Worm (Caenorhabditis elegans) whole organism, L4/young adult: ENCODE results near the gene srh-222.

Source experiments
- W03F9.2 ChIP-seq: fragments of 150-350 bp; optimal IDR thresholded peaks from 2 replicates; lab custom pipeline; 2014; ENCODE audit warnings: missing biosample characterization, missing genetic modification characterization
- dao-5 ChIP-seq: sonication (generic microtip); optimal IDR thresholded peaks from 2 replicates; lab custom pipeline; 2016; ENCODE audit warnings: missing genotype, missing genetic modification characterization, moderate library complexity, missing compliant biosample characterization
- him-1 ChIP-seq: sonication (generic microtip); optimal IDR thresholded peaks from 2 replicates; lab custom pipeline; 2016; ENCODE audit warnings: missing genotype, missing genetic modification reagents, missing genetic modification characterization, missing compliant biosample characterization

srh-222 gene

DNA sequence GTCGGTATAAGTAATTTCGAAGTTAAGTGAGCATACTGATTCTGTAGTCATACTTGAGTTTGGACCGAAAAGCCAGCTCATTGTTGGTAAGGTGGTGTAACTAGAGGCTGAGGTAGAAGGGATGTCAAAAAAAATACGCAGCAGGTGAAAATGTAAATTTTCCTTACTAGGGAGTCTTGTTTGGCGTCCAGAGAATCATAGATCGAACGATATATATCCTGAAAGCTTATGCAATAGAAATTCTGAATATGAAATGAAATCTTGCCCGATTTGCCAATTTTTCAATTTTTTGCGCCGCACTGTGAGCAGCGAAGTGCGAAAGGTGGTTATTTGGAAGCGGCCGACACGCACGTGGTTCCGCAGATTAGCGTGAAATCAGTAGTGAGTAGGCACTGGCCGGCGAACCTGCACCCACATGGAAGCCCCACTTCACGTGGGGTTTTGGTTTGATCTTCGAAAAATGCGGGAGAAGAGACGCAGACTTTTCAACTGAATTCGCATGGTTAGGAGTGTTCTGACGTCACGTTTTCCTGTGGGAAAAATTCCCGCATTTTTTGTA is 1.6 kb upstream of the srh-222 start, which contains the start of gene srh-220:
srh-220 (minus strand) TSS at position 51 of the 559 bp plus-strand sequence.
- TF ChIP-seq W03F9.2 (tag; lab: Kevin White, UChicago), result no peak
- no peak for TF ChIP-seq dao-5 (tag; lab: Kevin White, UChicago)
- TF ChIP-seq him-1, result no peak

DNA sequence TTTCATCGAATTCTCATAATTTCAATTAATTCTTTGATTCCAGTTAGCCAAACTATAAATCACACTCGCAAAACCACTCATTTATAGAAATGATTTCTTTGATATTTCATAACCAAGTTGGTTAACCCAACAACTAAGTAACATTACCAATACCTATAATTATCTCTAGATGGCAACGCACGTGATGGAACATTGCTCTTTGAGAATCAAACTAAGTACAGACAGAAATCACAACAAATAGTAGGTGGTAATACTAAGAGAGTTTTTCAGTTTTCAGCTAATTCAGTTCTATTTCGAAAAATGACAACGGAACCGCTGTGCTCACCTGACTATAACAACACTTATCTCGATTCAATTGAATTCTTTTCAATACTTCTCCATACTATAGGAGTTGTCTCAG is 2.0 kb downstream of the srh-222 start, which contains the start of gene srh-223:
srh-223 (plus strand) TSS at position 301 of the 400 bp plus-strand sequence.
- TF ChIP-seq dao-5 (tag; lab: Kevin White, UChicago) (no peak), W03F9.2 (tag; lab: Kevin White, UChicago) (no peak), him-1 (no peak)

DNA sequence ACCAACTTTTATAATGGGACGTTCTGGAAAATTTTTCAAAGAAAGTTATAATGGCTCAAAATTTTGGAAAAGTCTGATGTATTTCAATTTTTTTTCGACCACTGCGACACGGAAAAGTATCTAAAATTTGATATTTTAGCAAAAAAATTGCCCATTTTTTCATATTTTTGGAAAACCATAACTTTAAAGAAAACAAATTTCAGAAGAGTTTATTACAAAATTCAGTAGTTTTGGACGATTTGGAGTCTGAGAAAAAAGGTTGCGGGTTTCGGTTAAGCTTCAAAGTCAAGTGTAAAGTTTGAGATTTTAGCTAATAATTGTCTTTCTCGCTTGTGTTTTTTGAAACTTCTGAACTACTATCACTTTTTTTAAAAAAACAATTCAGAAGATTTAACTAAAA is 8.5 kb downstream of the srh-222 start:
- TF ChIP-seq him-1 (no peak), W03F9.2 (tag; lab: Kevin White, UChicago) (no peak), dao-5 (tag; lab: Kevin White, UChicago) (no peak)

DNA sequence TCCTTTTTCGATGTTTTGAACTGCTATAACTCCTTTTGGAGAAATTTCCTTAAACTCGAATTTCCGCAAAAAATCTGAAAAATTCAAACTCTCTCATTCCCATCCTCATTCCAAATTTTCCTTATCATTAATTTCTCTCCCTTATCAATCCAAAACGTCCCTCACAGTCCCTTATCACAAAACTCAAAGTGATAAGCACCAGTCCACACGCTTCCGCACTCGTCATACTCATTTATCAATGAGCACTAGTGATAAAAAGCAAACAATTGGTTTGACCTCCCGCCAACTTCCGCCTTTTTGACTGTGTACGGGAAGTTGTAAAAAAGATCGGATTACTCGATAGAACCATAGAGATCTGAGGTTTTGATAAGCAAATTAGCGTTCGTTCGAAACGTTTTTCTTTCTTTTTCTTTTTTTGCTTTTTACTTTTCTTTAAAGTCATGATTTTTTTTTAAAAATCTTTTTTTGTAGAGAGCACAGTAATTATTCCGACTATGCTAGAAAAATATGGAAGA is 9.1 kb downstream of the srh-222 start, which contains the start of gene clec-78:
clec-78 (plus strand) TSS at position 465 of the 515 bp plus-strand sequence.
- TF ChIP-seq him-1 (no peak), dao-5 (tag; lab: Kevin White, UChicago) (no peak), W03F9.2 (tag; lab: Kevin White, UChicago) (no peak)

ce11 chrIV:3993292-3993691 is 13.7 kb downstream of the srh-222 start, which contains the start of gene F47C12.6:
F47C12.6 (minus strand) TSS chrIV:3993392.
- TF ChIP-seq him-1, result no peak
- no peak for TF ChIP-seq dao-5 (tag; lab: Kevin White, UChicago)
- TF ChIP-seq W03F9.2 (tag; lab: Kevin White, UChicago), result no peak

DNA sequence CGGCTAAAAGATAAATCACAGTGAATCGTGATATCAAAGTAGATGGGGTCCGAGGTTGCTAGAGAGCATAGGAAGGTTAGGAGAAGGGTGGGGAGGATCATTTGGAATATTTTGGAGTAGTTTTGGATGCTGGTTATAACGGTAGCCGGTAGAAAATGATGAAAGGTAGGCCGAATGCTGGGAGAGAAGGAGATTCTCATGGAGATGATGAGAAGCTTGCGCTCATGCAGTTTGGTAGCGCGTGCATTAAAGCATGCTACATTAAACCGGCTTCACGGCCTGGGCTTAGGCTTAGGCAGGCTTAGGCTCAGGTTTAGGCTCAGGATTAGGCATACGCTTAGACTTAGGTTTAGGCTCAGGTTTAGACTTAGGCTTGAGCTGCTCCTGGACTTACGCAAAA is 14.7 kb downstream of the srh-222 start, which contains the start of gene F47C12.13:
F47C12.13 (minus strand) TSS at position 101 of the 400 bp plus-strand sequence.
- TF ChIP-seq dao-5 (tag; lab: Kevin White, UChicago), result no peak
- no peak for TF ChIP-seq W03F9.2 (tag; lab: Kevin White, UChicago)
- TF ChIP-seq him-1, result no peak

DNA sequence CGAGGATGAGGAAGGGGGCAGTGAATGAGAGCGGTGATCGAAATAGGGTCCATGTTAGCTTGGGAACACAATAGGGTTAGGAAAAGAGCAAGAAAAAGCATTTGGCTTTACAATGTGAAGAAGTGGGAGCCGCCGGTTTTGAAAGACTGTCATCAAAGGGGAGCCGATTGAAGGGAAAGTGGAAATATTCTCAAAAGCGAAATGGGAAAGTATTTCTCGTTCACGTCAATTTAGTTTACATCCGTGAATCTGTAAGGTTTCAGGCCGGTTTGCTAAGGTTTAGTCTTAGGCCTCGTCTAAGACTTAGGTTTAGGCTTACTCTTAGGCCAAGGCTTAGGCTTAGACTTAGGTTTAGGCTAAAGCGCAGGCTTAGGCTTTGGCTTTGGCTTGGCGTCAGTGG is 15.8 kb downstream of the srh-222 start, which contains the start of gene F47C12.7:
F47C12.7 (minus strand) TSS at position 101 of the 400 bp plus-strand sequence.
- TF ChIP-seq W03F9.2 (tag; lab: Kevin White, UChicago) (no peak), dao-5 (tag; lab: Kevin White, UChicago) (no peak)

DNA sequence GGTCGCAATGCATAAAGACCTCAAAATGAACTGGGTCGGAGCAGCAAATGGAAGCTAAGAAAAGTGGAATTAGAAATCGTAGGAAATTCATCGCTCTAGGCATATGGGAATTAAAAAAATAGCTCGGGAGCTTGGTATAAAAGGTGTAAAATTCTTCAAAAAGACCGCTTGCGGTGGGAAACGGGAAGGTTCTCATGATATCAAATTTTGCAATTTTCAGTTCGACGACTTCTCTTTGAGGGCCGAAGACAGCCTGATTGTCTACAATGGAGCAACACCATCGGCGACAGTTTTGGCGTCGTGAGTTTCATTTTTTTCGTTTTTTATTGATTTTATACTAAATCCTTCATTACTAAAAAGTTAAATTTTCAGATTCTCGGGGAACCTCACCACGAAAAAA is 18.9 kb downstream of the srh-222 start, which contains the start of gene F47C12.8:
F47C12.8 (minus strand) TSS at position 101 of the 400 bp plus-strand sequence.
- TF ChIP-seq dao-5 (tag; lab: Kevin White, UChicago), result no peak
- no peak for TF ChIP-seq him-1
- no peak for TF ChIP-seq W03F9.2 (tag; lab: Kevin White, UChicago)

DNA sequence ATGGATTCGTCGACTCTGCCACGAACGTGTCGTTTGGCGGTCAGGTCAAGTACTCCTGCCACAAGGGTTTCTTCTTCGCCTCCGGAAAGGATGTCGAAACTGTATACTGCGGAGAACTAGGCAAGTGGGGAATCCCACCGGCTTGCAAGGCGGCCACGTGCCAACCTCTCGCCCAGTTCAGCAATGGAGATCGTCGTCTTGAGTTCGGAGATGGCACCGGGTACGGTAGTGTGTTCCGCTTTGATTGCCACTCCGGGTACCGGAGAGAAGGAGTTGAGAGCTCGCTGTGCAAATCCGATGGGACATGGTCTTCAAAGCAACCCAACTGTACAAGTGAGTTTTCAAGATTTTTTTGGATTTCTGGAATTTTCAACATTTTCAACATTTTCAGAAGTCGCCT is 20.0 kb downstream of the srh-222 start:
- no peak for TF ChIP-seq dao-5 (tag; lab: Kevin White, UChicago)
- TF ChIP-seq him-1, result no peak
- no peak for TF ChIP-seq W03F9.2 (tag; lab: Kevin White, UChicago)

DNA sequence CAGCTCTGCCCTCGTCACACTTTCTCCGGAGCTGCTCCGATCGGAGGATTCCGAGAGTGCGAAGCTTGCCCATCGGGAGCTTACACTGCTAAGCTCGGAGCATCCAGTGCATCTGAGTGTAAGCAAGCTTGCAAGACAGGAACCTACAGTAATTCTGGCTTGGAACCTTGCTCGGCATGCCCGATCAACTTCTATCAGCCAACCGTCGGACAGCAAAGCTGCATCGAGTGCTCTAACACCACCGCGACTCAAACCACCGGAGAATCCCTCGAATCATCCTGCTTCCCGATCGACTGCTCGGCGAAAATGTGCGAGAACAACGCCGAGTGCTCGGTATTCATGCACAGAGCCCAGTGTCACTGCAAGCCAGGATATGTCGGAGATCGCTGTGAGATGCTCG is 24.6 kb downstream of the srh-222 start:
- TF ChIP-seq dao-5 (tag; lab: Kevin White, UChicago) (no peak), W03F9.2 (tag; lab: Kevin White, UChicago) (no peak), him-1 (no peak)

ce11 chrIV:4005166-4005565 is 25.5 kb downstream of the srh-222 start:
- TF ChIP-seq dao-5 (tag; lab: Kevin White, UChicago) (no peak), W03F9.2 (tag; lab: Kevin White, UChicago) (no peak), him-1 (no peak)

DNA sequence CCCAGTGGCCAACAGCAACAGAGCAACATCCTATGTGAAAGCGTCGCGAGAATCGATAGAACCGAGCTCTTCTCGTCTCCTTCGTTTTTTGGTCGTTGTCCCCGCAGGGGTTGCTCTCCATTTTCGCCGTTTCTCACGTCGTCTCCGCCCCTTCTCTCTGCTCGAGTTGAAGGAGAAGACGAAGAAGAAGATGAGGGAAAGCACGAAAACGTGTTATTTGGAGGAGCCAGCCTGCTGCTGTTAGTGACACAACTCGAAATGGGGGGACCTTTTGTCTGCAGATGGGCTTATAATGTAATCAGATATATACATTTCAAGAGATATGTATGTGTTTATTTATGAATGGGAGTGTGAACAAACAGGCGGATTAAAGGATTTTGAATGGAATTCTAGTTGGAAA is 28.1 kb downstream of the srh-222 start, which contains the start of gene W02C12.2:
W02C12.2 (minus strand) TSS at position 277 of the 400 bp plus-strand sequence.
- TF ChIP-seq dao-5 (tag; lab: Kevin White, UChicago) (no peak), W03F9.2 (tag; lab: Kevin White, UChicago) (no peak), him-1 (peak; percentile 24)

DNA sequence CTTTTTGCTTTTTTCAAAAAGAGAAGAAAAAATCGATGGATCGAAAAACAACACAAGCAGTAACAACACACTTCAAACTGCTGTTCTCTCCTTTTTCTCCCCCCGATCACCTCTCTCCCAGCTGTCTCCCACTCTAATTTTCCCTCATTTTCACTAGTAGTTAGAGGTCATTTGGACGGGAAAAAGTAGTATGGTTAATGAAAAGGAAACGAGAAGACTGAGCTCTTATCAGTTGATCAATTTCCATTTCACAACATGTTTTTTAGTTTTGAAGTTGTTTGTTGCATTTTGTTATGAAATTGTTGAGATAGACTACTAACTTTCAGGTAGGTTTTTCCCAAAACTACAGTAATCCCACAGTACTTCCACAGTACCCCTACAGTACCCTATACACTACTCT is 28.8 kb downstream of the srh-222 start:
- TF ChIP-seq W03F9.2 (tag; lab: Kevin White, UChicago), result no peak
- no peak for TF ChIP-seq him-1
- no peak for TF ChIP-seq dao-5 (tag; lab: Kevin White, UChicago)

- TF ChIP-seq him-1 (no peak), dao-5 (tag; lab: Kevin White, UChicago) (no peak), W03F9.2 (tag; lab: Kevin White, UChicago) (no peak)
Measured at ce11 chrIV:4009923-4010322, 30.3 kb downstream of the srh-222 start.
